Fruit fly (Drosophila melanogaster) whole organism, embryonic: ENCODE data around the gene CG42784.

ENCODE experiments used
- Atf6 ChIP-seq: fragments of 200-800 bp; sonication (Bioruptor generic); IDR thresholded peaks from 2 replicates; pipeline ENCODE4 v1.3.6; 2022; ENCODE audit warnings: missing biosample characterization, missing genetic modification characterization
- CG10274 ChIP-seq: fragments of 200-800 bp; sonication (Bioruptor generic); optimal IDR thresholded peaks from 3 replicates; lab custom pipeline; 2017; ENCODE audit warnings: missing biosample characterization, mild to moderate bottlenecking, missing genetic modification characterization
- CG10321 ChIP-seq: fragments of 200-800 bp; sonication (Bioruptor generic); IDR thresholded peaks from 2 replicates; pipeline ENCODE4 v1.3.6; 2022; ENCODE audit warnings: missing biosample characterization, missing genetic modification characterization
- CG12155 ChIP-seq: fragments of 200-800 bp; sonication (Bioruptor generic); optimal IDR thresholded peaks from 3 replicates; lab custom pipeline; 2016; ENCODE audit warnings: missing biosample characterization, missing genetic modification characterization
- CG12236 ChIP-seq: fragments of 200-800 bp; sonication (Bioruptor generic); optimal IDR thresholded peaks from 2 replicates; lab custom pipeline; 2016; ENCODE audit warnings: missing biosample characterization, missing genetic modification characterization
- CG14014 ChIP-seq: fragments of 200-800 bp; sonication (Bioruptor generic); IDR thresholded peaks from 2 replicates; pipeline ENCODE4 v1.3.6; 2022; ENCODE audit warnings: missing biosample characterization, missing genetic modification characterization
- CG15073 ChIP-seq: fragments of 200-800 bp; sonication (Bioruptor generic); optimal IDR thresholded peaks from 2 replicates; lab custom pipeline; 2016; ENCODE audit warnings: missing biosample characterization, missing genetic modification characterization
- CG1602 ChIP-seq: fragments of 200-800 bp; sonication (Bioruptor generic); optimal IDR thresholded peaks from 3 replicates; lab custom pipeline; 2016; ENCODE audit warnings: missing biosample characterization, missing genetic modification characterization
- CG17328 ChIP-seq: fragments of 200-800 bp; sonication (Bioruptor generic); IDR thresholded peaks from 2 replicates; pipeline ENCODE4 v1.3.6; 2022; ENCODE audit warnings: missing biosample characterization, missing genetic modification characterization
- CG2889 ChIP-seq: fragments of 200-800 bp; sonication (Bioruptor generic); IDR thresholded peaks from 3 replicates; pipeline ENCODE4 v1.3.6; 2022; ENCODE audit warnings: missing biosample characterization, missing genetic modification characterization
- CG31441 ChIP-seq: fragments of 200-800 bp; sonication (Bioruptor generic); IDR thresholded peaks from 2 replicates; pipeline ENCODE4 v1.3.6; 2022; ENCODE audit warnings: missing biosample characterization, missing genetic modification characterization
- CG3726 ChIP-seq: fragments of 200-800 bp; sonication (Bioruptor generic); IDR thresholded peaks from 3 replicates; pipeline ENCODE4, ENCODE4 v1.3.6; 2022; ENCODE audit warnings: missing biosample characterization, missing genetic modification characterization
- CG4820 ChIP-seq: fragments of 200-800 bp; sonication (Bioruptor generic); optimal IDR thresholded peaks from 3 replicates; lab custom pipeline; 2016; ENCODE audit warnings: missing biosample characterization, missing genetic modification characterization
- CG5180 ChIP-seq: fragments of 200-800 bp; sonication (Bioruptor generic); optimal IDR thresholded peaks from 3 replicates; lab custom pipeline; 2017; ENCODE audit warnings: missing biosample characterization, missing genetic modification characterization, mild to moderate bottlenecking, moderate library complexity, missing genetic modification reagents
- CG6813 ChIP-seq: fragments of 200-800 bp; sonication (Bioruptor generic); optimal IDR thresholded peaks from 2 replicates; lab custom pipeline; 2017; ENCODE audit warnings: missing biosample characterization, missing genetic modification characterization, mild to moderate bottlenecking, moderate library complexity, missing genetic modification reagents
- CG8359 ChIP-seq: fragments of 200-800 bp; sonication (Bioruptor generic); optimal IDR thresholded peaks from 2 replicates; lab custom pipeline; 2017; ENCODE audit warnings: missing biosample characterization, mild to moderate bottlenecking, missing genetic modification characterization, borderline replicate concordance
- CkIIα-i1 ChIP-seq: fragments of 200-800 bp; sonication (Bioruptor generic); IDR thresholded peaks from 2 replicates; pipeline ENCODE4 v1.3.6; 2022; ENCODE audit warnings: missing biosample characterization, missing genetic modification characterization
- D ChIP-seq, 2 experiments: fragments of 200-800 bp in 1 of 2; fragments of >200 bp in 1 of 2; sonication (Bioruptor generic) in 1 of 2; optimal IDR thresholded peaks; 2 replicates in 1 of 2; 3 replicates in 1 of 2; lab custom pipeline; 2017; ENCODE audit warnings: mild to moderate bottlenecking in 1 of 2, missing biosample characterization in 1 of 2, missing genetic modification characterization in 1 of 2, missing genetic modification reagents in 1 of 2
- Dad ChIP-seq: fragments of 200-800 bp; sonication (Bioruptor generic); optimal IDR thresholded peaks from 3 replicates; lab custom pipeline; 2016; ENCODE audit warnings: missing biosample characterization, missing genetic modification characterization
- Dbx ChIP-seq: fragments of 200-800 bp; sonication (Bioruptor generic); IDR thresholded peaks from 3 replicates; pipeline ENCODE4 v1.3.6; 2022; ENCODE audit warnings: missing biosample characterization, missing genetic modification characterization
- Elba2 ChIP-seq: fragments of 200-800 bp; sonication (Bioruptor generic); optimal IDR thresholded peaks from 3 replicates; lab custom pipeline; 2016; ENCODE audit warnings: missing biosample characterization, missing genetic modification characterization
- Ets97D ChIP-seq: fragments of 200-800 bp; sonication (Bioruptor generic); optimal IDR thresholded peaks from 3 replicates; lab custom pipeline; 2016; ENCODE audit warnings: missing biosample characterization, missing genetic modification characterization
- Fer2 ChIP-seq: fragments of 200-800 bp; sonication (Bioruptor generic); optimal IDR thresholded peaks from 2 replicates; lab custom pipeline; 2018; ENCODE audit warnings: missing biosample characterization, mild to moderate bottlenecking, missing genetic modification characterization, moderate library complexity
- Hsf ChIP-seq: fragments of 200-800 bp; sonication (Bioruptor generic); optimal IDR thresholded peaks from 3 replicates; lab custom pipeline; 2016; ENCODE audit warnings: missing biosample characterization, missing genetic modification characterization
- Nf-YA ChIP-seq: fragments of 200-800 bp; sonication (Bioruptor generic); IDR thresholded peaks from 2 replicates; pipeline ENCODE4 v1.3.6; 2022; ENCODE audit warnings: missing biosample characterization, missing genetic modification characterization
- Nf-YB ChIP-seq: fragments of 200-800 bp; sonication (Bioruptor generic); optimal IDR thresholded peaks from 3 replicates; lab custom pipeline; 2019; ENCODE audit warnings: missing biosample characterization, mild to moderate bottlenecking, missing genetic modification characterization, moderate library complexity
- Poxn ChIP-seq: fragments of 200-800 bp; sonication (Bioruptor generic); IDR thresholded peaks from 2 replicates; pipeline ENCODE4 v1.3.6; 2022; ENCODE audit warnings: missing biosample characterization, missing genetic modification characterization
- cad ChIP-seq: fragments of >200 bp; optimal IDR thresholded peaks from 2 replicates; lab custom pipeline; 2017; ENCODE audit warnings: missing biosample characterization, missing genetic modification characterization
- ci ChIP-seq: fragments of 200-800 bp; sonication (Bioruptor generic); IDR thresholded peaks from 3 replicates; pipeline ENCODE4 v1.3.6; 2022; ENCODE audit warnings: missing biosample characterization, missing genetic modification characterization
- crol ChIP-seq: fragments of 200-800 bp; sonication (Bioruptor generic); IDR thresholded peaks from 2 replicates; pipeline ENCODE4 v1.3.6; 2022; ENCODE audit warnings: missing biosample characterization, missing genetic modification characterization
- danr ChIP-seq: fragments of 200-800 bp; sonication (Bioruptor generic); IDR thresholded peaks from 2 replicates; pipeline ENCODE4 v1.3.6; 2022; ENCODE audit warnings: missing biosample characterization, missing genetic modification characterization
- ems ChIP-seq: fragments of 200-800 bp; sonication (Bioruptor generic); optimal IDR thresholded peaks from 3 replicates; lab custom pipeline; 2016; ENCODE audit warnings: missing biosample characterization, missing genetic modification characterization
- esg ChIP-seq: fragments of 200-800 bp; sonication (Bioruptor generic); conservative IDR thresholded peaks from 2 replicates; pipeline ENCODE4 v1.3.6; 2022; ENCODE audit warnings: missing biosample characterization, missing genetic modification characterization
- fru ChIP-seq: fragments of >200 bp; optimal IDR thresholded peaks from 2 replicates; lab custom pipeline; 2017
- ftz-f1 ChIP-seq: fragments of 200-800 bp; sonication (Bioruptor generic); optimal IDR thresholded peaks from 2 replicates; lab custom pipeline; 2016; ENCODE audit warnings: missing biosample characterization, missing genetic modification characterization
- gce ChIP-seq: fragments of 200-800 bp; sonication (Bioruptor generic); IDR thresholded peaks from 3 replicates; pipeline ENCODE4 v1.3.6; 2022; ENCODE audit warnings: missing biosample characterization, missing genetic modification characterization
- grn ChIP-seq: fragments of 200-800 bp; sonication (Bioruptor generic); optimal IDR thresholded peaks from 3 replicates; lab custom pipeline; 2017; ENCODE audit warnings: missing biosample characterization, missing genetic modification characterization
- gro ChIP-seq: fragments of 200-800 bp; sonication (Bioruptor generic); optimal IDR thresholded peaks from 2 replicates; lab custom pipeline; 2016; ENCODE audit warnings: missing biosample characterization, missing genetic modification characterization
- lab ChIP-seq: fragments of 200-800 bp; sonication (Bioruptor generic); optimal IDR thresholded peaks from 3 replicates; lab custom pipeline; 2017; ENCODE audit warnings: missing biosample characterization, missing genetic modification characterization, mild to moderate bottlenecking, moderate library complexity, missing genetic modification reagents
- nerfin-2 ChIP-seq: fragments of 200-800 bp; sonication (Bioruptor generic); IDR thresholded peaks from 2 replicates; pipeline ENCODE4 v1.3.6; 2022; ENCODE audit warnings: missing biosample characterization, missing genetic modification characterization; ENCODE audit not compliant: partially characterized antibody
- nom ChIP-seq: fragments of 200-800 bp; sonication (Bioruptor generic); optimal IDR thresholded peaks from 2 replicates; lab custom pipeline; 2017; ENCODE audit warnings: missing biosample characterization, missing genetic modification characterization, mild to moderate bottlenecking, moderate library complexity, missing genetic modification reagents
- p53 ChIP-seq: fragments of 200-800 bp; sonication (Bioruptor generic); optimal IDR thresholded peaks from 2 replicates; lab custom pipeline; 2016; ENCODE audit warnings: missing biosample characterization, missing genetic modification characterization
- pita ChIP-seq: fragments of 200-800 bp; sonication (Bioruptor generic); optimal IDR thresholded peaks from 2 replicates; lab custom pipeline; 2017; ENCODE audit warnings: missing biosample characterization, mild to moderate bottlenecking, missing genetic modification characterization
- psq ChIP-seq: fragments of 200-800 bp; sonication (Bioruptor generic); optimal IDR thresholded peaks from 2 replicates; lab custom pipeline; 2017; ENCODE audit warnings: missing biosample characterization, missing genetic modification characterization
- repo ChIP-seq: fragments of 200-800 bp; sonication (Bioruptor generic); optimal IDR thresholded peaks from 2 replicates; lab custom pipeline; 2016; ENCODE audit warnings: missing biosample characterization, missing genetic modification characterization
- schlank ChIP-seq: fragments of 200-800 bp; sonication (Bioruptor generic); optimal IDR thresholded peaks from 2 replicates; lab custom pipeline; 2018; ENCODE audit warnings: missing biosample characterization, mild to moderate bottlenecking, missing genetic modification characterization
- sd ChIP-seq: fragments of 200-800 bp; sonication (Bioruptor generic); optimal IDR thresholded peaks from 3 replicates; lab custom pipeline; 2018; ENCODE audit warnings: missing biosample characterization, mild to moderate bottlenecking, missing genetic modification characterization, moderate library complexity
- slou ChIP-seq: fragments of 200-800 bp; sonication (Bioruptor generic); optimal IDR thresholded peaks from 3 replicates; lab custom pipeline; 2016; ENCODE audit warnings: missing biosample characterization, missing genetic modification characterization
- ssp ChIP-seq: fragments of 200-800 bp; sonication (Bioruptor generic); IDR thresholded peaks from 2 replicates; pipeline ENCODE4 v1.3.6; 2022; ENCODE audit warnings: missing biosample characterization, missing genetic modification characterization
- tx ChIP-seq: fragments of 200-800 bp; sonication (Bioruptor generic); optimal IDR thresholded peaks from 2 replicates; lab custom pipeline; 2016; ENCODE audit warnings: missing biosample characterization, missing genetic modification characterization
- unpg ChIP-seq: fragments of 200-800 bp; sonication (Bioruptor generic); optimal IDR thresholded peaks from 3 replicates; lab custom pipeline; 2018; ENCODE audit warnings: missing biosample characterization, mild to moderate bottlenecking, missing genetic modification characterization, moderate library complexity
- zen ChIP-seq: fragments of 200-800 bp; sonication (Bioruptor generic); optimal IDR thresholded peaks from 3 replicates; lab custom pipeline; 2018; ENCODE audit warnings: missing biosample characterization, mild to moderate bottlenecking, missing genetic modification characterization, moderate library complexity

Gene CG42784

DNA sequence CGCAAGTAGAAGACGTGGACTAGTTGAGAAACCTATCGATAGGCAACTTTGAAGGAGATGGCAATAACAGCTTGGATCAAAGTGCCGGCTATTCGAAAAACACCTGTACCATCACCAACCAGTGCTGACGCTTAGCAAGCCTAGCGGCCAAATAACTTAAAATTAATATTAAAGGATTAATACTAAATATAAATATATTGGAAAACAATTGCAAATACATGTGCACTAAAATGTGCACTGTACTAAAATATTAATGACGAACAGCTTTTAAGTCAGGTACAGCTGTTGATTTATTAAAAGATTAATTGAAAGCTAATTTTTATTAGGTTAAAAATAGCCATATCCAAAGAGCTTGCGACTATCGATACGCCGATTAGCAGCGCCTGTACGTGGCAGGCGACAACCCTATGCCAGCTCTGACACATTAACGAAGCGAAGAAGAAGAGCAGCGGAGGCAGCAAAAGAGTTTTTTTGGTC is 36.7 kb upstream of the CG42784 start, which contains the start of the genes CG9302 and beta'COP (continued):
- TF ChIP-seq zen (tag; lab: Kevin White, UChicago) (peak; percentile 84), CG17328 (GFP tag; lab: Robert Waterston, UW) (no peak), danr (GFP tag; lab: Robert Waterston, UW) (peak; percentile 47; the same call in 1 of the 2 replicates), p53 (GFP tag; lab: Kevin White, UChicago) (peak; percentile 1), pita (GFP tag; lab: Kevin White, UChicago) (no peak), CG4820 (GFP tag; lab: Kevin White, UChicago) (peak; percentile 46), CG12155 (GFP tag; lab: Kevin White, UChicago) (peak; percentile 77), CG10274 (GFP tag; lab: Kevin White, UChicago) (no peak), ssp (peak; percentile 54; the same call in 1 of the 2 replicates), fru (lab: Kevin White, UChicago) (no peak), gro (GFP tag; lab: Kevin White, UChicago) (peak; percentile 28), nom (GFP tag; lab: Kevin White, UChicago) (no peak), D (optimal IDR thresholded peaks at IDR 0.05; lab: Kevin White, UChicago) (no peak), D (GFP tag; optimal IDR thresholded peaks at IDR 0.05; lab: Kevin White, UChicago) (peak; percentile 32), tx (GFP tag; lab: Kevin White, UChicago) (peak; percentile 5), esg (GFP tag; lab: Robert Waterston, UW) (peak; percentile 40; the same call in 1 of the 2 replicates), Ets97D (GFP tag; lab: Kevin White, UChicago) (peak; percentile 45), Elba2 (peak; percentile 40), unpg (GFP tag; lab: Kevin White, UChicago) (peak; percentile 58), ci (GFP tag; lab: Robert Waterston, UW) (no peak), Fer2 (tag; lab: Kevin White, UChicago) (peak; percentile 73), Dbx (peak; percentile 80), CG12236 (GFP tag; lab: Kevin White, UChicago) (no peak), CG6813 (no peak), CG14014 (GFP tag; lab: Robert Waterston, UW) (no peak; the same call in 1 of the 2 replicates), Hsf (GFP tag; lab: Kevin White, UChicago) (peak; percentile 61), crol (GFP tag; lab: Robert Waterston, UW) (no peak), nerfin-2 (GFP tag; lab: Robert Waterston, UW) (peak; percentile 50; the same call in 1 of the 2 replicates), psq (peak; percentile 18), slou (peak; percentile 81), grn (GFP tag; lab: Kevin White, UChicago) (no peak), Nf-YA (GFP tag; lab: Robert Waterston, UW) (no peak), CG3726 (no peak), gce (GFP tag; lab: Robert Waterston, UW) (no peak), CG5180 (GFP tag; lab: Kevin White, UChicago) (no peak), repo (GFP tag; lab: Kevin White, UChicago) (no peak), CkIIα-i1 (no peak), CG31441 (GFP tag; lab: Robert Waterston, UW) (peak; percentile 77), ftz-f1 (no peak), CG1602 (GFP tag; lab: Kevin White, UChicago) (peak; percentile 49), ems (GFP tag; lab: Kevin White, UChicago) (no peak), schlank (tag; lab: Kevin White, UChicago) (no peak), CG15073 (GFP tag; lab: Kevin White, UChicago) (no peak), CG8359 (GFP tag; lab: Kevin White, UChicago) (no peak), Atf6 (GFP tag; lab: Robert Waterston, UW) (no peak), sd (tag; lab: Kevin White, UChicago) (no peak), Poxn (GFP tag; lab: Robert Waterston, UW) (no peak), lab (GFP tag; lab: Kevin White, UChicago) (no peak), Dad (peak; percentile 14), Nf-YB (GFP tag; lab: Kevin White, UChicago) (no peak), CG10321 (no peak), CG2889 (GFP tag; lab: Robert Waterston, UW) (no peak), cad (GFP tag; lab: Kevin White, UChicago) (no peak)
